Worm (Caenorhabditis elegans): ENCODE data around the gene Y116F11B.6.

ce11 chrV:19856335-19856734 lies 10.6 kb upstream of the Y116F11B.6 start:
- TF ChIP-seq him-1 (tag; optimal IDR thresholded peaks at IDR 0.05) (no peak), dao-5 (tag; optimal IDR thresholded peaks at IDR 0.05) (no peak)

Measured in whole organism, L4/young adult.